Worm (Caenorhabditis elegans) whole organism, early embryonic: Measurements from ENCODE around the gene T13H5.8.

Experiments used
- B0310.2 ChIP-seq: sonication (generic microtip); optimal IDR thresholded peaks from 2 replicates; lab custom pipeline; 2016; ENCODE audit warnings: mild to moderate bottlenecking, missing genetic modification characterization, missing compliant biosample characterization
- aly-1 ChIP-seq: sonication (generic microtip); optimal IDR thresholded peaks from 2 replicates; lab custom pipeline; 2016; ENCODE audit warnings: missing genetic modification characterization, missing compliant biosample characterization
- ceh-13 ChIP-seq: fragments of 200-800 bp; sonication (Bioruptor generic); optimal IDR thresholded peaks from 2 replicates; lab custom pipeline; 2018; ENCODE audit warnings: mild to moderate bottlenecking, missing genetic modification characterization, missing compliant biosample characterization
- flt-1 ChIP-seq: fragments of 200-800 bp; sonication (Bioruptor generic); IDR thresholded peaks from 2 replicates; pipeline ENCODE4 v1.3.6; 2022; ENCODE audit warnings: missing genetic modification characterization, missing compliant biosample characterization
- hmbx-1 ChIP-seq: sonication (generic microtip); optimal IDR thresholded peaks from 2 replicates; lab custom pipeline; 2016; ENCODE audit warnings: mild to moderate bottlenecking, missing genetic modification characterization, missing compliant biosample characterization
- hmg-4 ChIP-seq: fragments of 200-800 bp; sonication (Bioruptor generic); optimal IDR thresholded peaks from 2 replicates; lab custom pipeline; 2018; ENCODE audit warnings: mild to moderate bottlenecking, missing genetic modification characterization, missing compliant biosample characterization
- tra-4 ChIP-seq: sonication (generic microtip); optimal IDR thresholded peaks from 2 replicates; lab custom pipeline; 2017; ENCODE audit warnings: missing genetic modification characterization, missing compliant biosample characterization

ce11 chrII:8529176-8529698, 10.9 kb downstream of the T13H5.8 start:
- TF ChIP-seq tra-4 (tag; lab: Kevin White, UChicago) (no peak), flt-1 (GFP tag; lab: Robert Waterston, UW) (no peak), B0310.2 (tag; lab: Kevin White, UChicago) (no peak), hmg-4 (no peak), hmbx-1 (no peak), aly-1 (tag; lab: Kevin White, UChicago) (no peak), ceh-13 (GFP tag; lab: Kevin White, UChicago) (no peak)
